Worm (Caenorhabditis elegans) whole organism, L4/young adult: Measurements from ENCODE around the gene ipla-6.

Experiments used
- W03F9.2 ChIP-seq: fragments of 150-350 bp; optimal IDR thresholded peaks from 2 replicates; lab custom pipeline; 2014; ENCODE audit warnings: missing biosample characterization, missing genetic modification characterization
- him-1 ChIP-seq: sonication (generic microtip); optimal IDR thresholded peaks from 2 replicates; lab custom pipeline; 2016; ENCODE audit warnings: missing genotype, missing genetic modification reagents, missing genetic modification characterization, missing compliant biosample characterization

DNA sequence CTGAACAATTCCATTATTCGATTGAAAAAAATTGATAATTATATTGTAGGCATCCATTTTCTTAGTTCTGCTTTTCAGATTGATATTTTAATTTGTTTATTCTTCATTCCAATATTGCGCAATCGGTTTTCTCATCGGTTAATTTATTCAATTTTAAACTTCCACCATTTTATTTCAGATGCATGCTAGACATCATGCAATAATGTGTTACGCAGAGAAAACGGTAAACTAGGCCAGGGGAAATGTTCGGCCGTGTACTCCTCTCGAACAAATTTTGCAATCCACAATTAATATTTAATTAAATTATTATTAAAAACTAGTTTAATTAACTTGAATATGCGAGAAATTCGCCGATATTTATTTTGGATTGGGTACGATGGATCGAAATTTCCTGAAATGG, 15.8 kb upstream of the ipla-6 start, which contains the start of gene Y73B6BL.29:
- peak; percentile 99 for TF ChIP-seq W03F9.2 (tag; lab: Kevin White, UChicago)
- peak; percentile 62 for TF ChIP-seq him-1 (tag; lab: Kevin White, UChicago)
